Worm (Caenorhabditis elegans) whole organism, late embryonic: ENCODE measurements around the gene col-40.

ENCODE experiments used
- C08G9.2 ChIP-seq: sonication (generic microtip); optimal IDR thresholded peaks from 2 replicates; lab custom pipeline; 2016; ENCODE audit warnings: mild to moderate bottlenecking, missing genetic modification characterization, moderate library complexity, missing compliant biosample characterization
- F13H6.1 ChIP-seq: sonication (generic microtip); optimal IDR thresholded peaks from 2 replicates; lab custom pipeline; 2016; ENCODE audit warnings: missing genetic modification characterization, missing compliant biosample characterization
- K09A11.1 ChIP-seq: sonication (generic microtip); optimal IDR thresholded peaks from 2 replicates; lab custom pipeline; 2017; ENCODE audit warnings: antibody characterized with exemption, mild to moderate bottlenecking, missing genetic modification characterization, missing compliant biosample characterization; ENCODE audit not compliant: insufficient read depth
- Y22D7AL.16 ChIP-seq: sonication (generic microtip); optimal IDR thresholded peaks from 2 replicates; lab custom pipeline; 2016; ENCODE audit warnings: missing genetic modification characterization, missing compliant biosample characterization
- ahr-1 ChIP-seq: sonication (generic microtip); optimal IDR thresholded peaks from 2 replicates; lab custom pipeline; 2016; ENCODE audit warnings: missing genetic modification characterization, missing compliant biosample characterization
- ama-1 ChIP-seq: fragments of 150-350 bp; optimal IDR thresholded peaks from 2 replicates; lab custom pipeline; 2014
- ceh-18 ChIP-seq: sonication (generic microtip); optimal IDR thresholded peaks from 2 replicates; lab custom pipeline; 2016; ENCODE audit warnings: missing genetic modification characterization, missing compliant biosample characterization
- ceh-2 ChIP-seq: sonication (generic microtip); optimal IDR thresholded peaks from 2 replicates; lab custom pipeline; 2016; ENCODE audit warnings: missing genotype, missing genetic modification characterization, missing compliant biosample characterization
- ceh-22 ChIP-seq: sonication (generic microtip); optimal IDR thresholded peaks from 2 replicates; lab custom pipeline; 2017; ENCODE audit warnings: missing biosample characterization, missing genetic modification characterization
- ceh-34 ChIP-seq: sonication (generic microtip); optimal IDR thresholded peaks from 2 replicates; lab custom pipeline; 2016; ENCODE audit warnings: mild to moderate bottlenecking, missing genetic modification characterization, missing compliant biosample characterization
- ceh-45 ChIP-seq: fragments of 200-800 bp; sonication (Bioruptor generic); IDR thresholded peaks from 2 replicates; pipeline ENCODE4 v1.3.6; 2022; ENCODE audit warnings: missing genetic modification reagents, missing genetic modification characterization, missing compliant biosample characterization
- ceh-48 ChIP-seq: sonication (generic microtip); optimal IDR thresholded peaks from 2 replicates; lab custom pipeline; 2016; ENCODE audit warnings: missing genetic modification characterization, inconsistent platforms, missing compliant biosample characterization
- ceh-9 ChIP-seq: sonication (generic microtip); optimal IDR thresholded peaks from 2 replicates; lab custom pipeline; 2016; ENCODE audit warnings: mild to moderate bottlenecking, missing genetic modification characterization, inconsistent platforms, missing compliant biosample characterization
- elt-4 ChIP-seq: sonication (generic microtip); optimal IDR thresholded peaks from 2 replicates; lab custom pipeline; 2016; ENCODE audit warnings: missing genetic modification characterization, missing compliant biosample characterization
- ets-4 ChIP-seq: sonication (generic microtip); optimal IDR thresholded peaks from 2 replicates; lab custom pipeline; 2016; ENCODE audit warnings: missing genetic modification characterization, missing compliant biosample characterization
- eyg-1 ChIP-seq: sonication (generic microtip); optimal IDR thresholded peaks from 2 replicates; lab custom pipeline; 2016; ENCODE audit warnings: missing genotype, missing genetic modification characterization, missing compliant biosample characterization
- fkh-6 ChIP-seq: sonication (generic microtip); optimal IDR thresholded peaks from 2 replicates; lab custom pipeline; 2016; ENCODE audit warnings: missing genetic modification characterization, missing compliant biosample characterization
- hlh-15 ChIP-seq: sonication (generic microtip); optimal IDR thresholded peaks from 2 replicates; lab custom pipeline; 2016; ENCODE audit warnings: missing genetic modification characterization, missing compliant biosample characterization
- hlh-6 ChIP-seq: sonication (generic microtip); optimal IDR thresholded peaks from 2 replicates; lab custom pipeline; 2016; ENCODE audit warnings: missing genotype, missing genetic modification characterization, missing compliant biosample characterization
- hlh-8 ChIP-seq: sonication (generic microtip); optimal IDR thresholded peaks from 2 replicates; lab custom pipeline; 2016; ENCODE audit warnings: missing genotype, missing genetic modification characterization, missing compliant biosample characterization
- lim-6 ChIP-seq: sonication (generic microtip); optimal IDR thresholded peaks from 2 replicates; lab custom pipeline; 2016; ENCODE audit warnings: missing genetic modification characterization, missing compliant biosample characterization
- lin-11 ChIP-seq: fragments of 200-800 bp; sonication (Bioruptor generic); optimal IDR thresholded peaks from 2 replicates; lab custom pipeline; 2018; ENCODE audit warnings: mild to moderate bottlenecking, missing genetic modification characterization, missing compliant biosample characterization
- madf-2 ChIP-seq: sonication (generic microtip); optimal IDR thresholded peaks from 2 replicates; lab custom pipeline; 2017; ENCODE audit warnings: missing genetic modification characterization, missing compliant biosample characterization
- nfya-1 ChIP-seq: sonication (generic microtip); optimal IDR thresholded peaks from 2 replicates; lab custom pipeline; 2017; ENCODE audit warnings: missing genetic modification characterization, mild to moderate bottlenecking, missing compliant biosample characterization, antibody characterized with exemption, moderate library complexity
- nhr-232 ChIP-seq: sonication (generic microtip); optimal IDR thresholded peaks from 2 replicates; lab custom pipeline; 2016; ENCODE audit warnings: missing genetic modification characterization, missing compliant biosample characterization
- pat-9 ChIP-seq: fragments of 200-800 bp; sonication (Bioruptor generic); optimal IDR thresholded peaks from 2 replicates; lab custom pipeline; 2018; ENCODE audit warnings: mild to moderate bottlenecking, missing genetic modification characterization, moderate library complexity, missing compliant biosample characterization
- pha-2 ChIP-seq: sonication (generic microtip); optimal IDR thresholded peaks from 2 replicates; lab custom pipeline; 2017; ENCODE audit warnings: mild to moderate bottlenecking, missing genetic modification characterization, missing compliant biosample characterization
- pqm-1 ChIP-seq: sonication (generic microtip); optimal IDR thresholded peaks from 2 replicates; lab custom pipeline; 2016; ENCODE audit warnings: missing genetic modification characterization, missing compliant biosample characterization
- pros-1 ChIP-seq: fragments of 150-350 bp; optimal IDR thresholded peaks from 2 replicates; lab custom pipeline; 2014; ENCODE audit warnings: missing biosample characterization, missing genetic modification reagents, missing genetic modification characterization
- ref-2 ChIP-seq: sonication (generic microtip); optimal IDR thresholded peaks from 2 replicates; lab custom pipeline; 2016; ENCODE audit warnings: missing genetic modification characterization, missing compliant biosample characterization
- rnt-1 ChIP-seq: sonication (generic microtip); optimal IDR thresholded peaks from 2 replicates; lab custom pipeline; 2016; ENCODE audit warnings: missing genetic modification characterization, missing compliant biosample characterization
- sdc-2 ChIP-seq: sonication (generic microtip); optimal IDR thresholded peaks from 2 replicates; lab custom pipeline; 2016; ENCODE audit warnings: missing genotype, missing genetic modification characterization, missing compliant biosample characterization
- tbx-2 ChIP-seq: sonication (generic microtip); optimal IDR thresholded peaks from 2 replicates; lab custom pipeline; 2016; ENCODE audit warnings: missing genetic modification characterization, missing compliant biosample characterization
- tbx-7 ChIP-seq: sonication (generic microtip); optimal IDR thresholded peaks from 2 replicates; lab custom pipeline; 2016; ENCODE audit warnings: missing genotype, missing genetic modification characterization, missing compliant biosample characterization
- unc-3 ChIP-seq, 2 experiments: fragments of 200-800 bp in 1 of 2; sonication (Bioruptor generic) in 1 of 2; sonication (generic microtip) in 1 of 2; conservative IDR thresholded peaks in 1 of 2; optimal IDR thresholded peaks in 1 of 2; 2 replicates each; pipeline versions ENCODE4 v1.3.6 to Lab custom; 2016 to 2022; ENCODE audit warnings: missing compliant biosample characterization in 2 of 2, missing genetic modification characterization in 2 of 2, missing genetic modification reagents in 1 of 2
- unc-55 ChIP-seq: sonication (generic microtip); optimal IDR thresholded peaks from 2 replicates; lab custom pipeline; 2017; ENCODE audit warnings: missing biosample characterization, missing genetic modification reagents, missing genetic modification characterization
- ztf-16 ChIP-seq: sonication (generic microtip); optimal IDR thresholded peaks from 2 replicates; lab custom pipeline; 2017; ENCODE audit warnings: missing genetic modification characterization, missing compliant biosample characterization

The col-40 gene

ce11 chrII:1085546-1085945 is 21.2 kb downstream of the col-40 start:
- TF ChIP-seq Y22D7AL.16 (tag; lab: Kevin White, UChicago) (no peak), ceh-9 (tag; lab: Kevin White, UChicago) (no peak), ama-1 (no peak), rnt-1 (tag; lab: Kevin White, UChicago) (no peak), sdc-2 (no peak), pha-2 (tag; lab: Kevin White, UChicago) (no peak), ahr-1 (no peak), ceh-45 (GFP tag; lab: Robert Waterston, UW) (no peak), pqm-1 (no peak), nhr-232 (tag; lab: Kevin White, UChicago) (no peak), madf-2 (no peak), hlh-15 (no peak), K09A11.1 (tag; lab: Kevin White, UChicago) (no peak), ref-2 (no peak), lim-6 (tag; lab: Kevin White, UChicago) (no peak), C08G9.2 (tag; lab: Kevin White, UChicago) (no peak), unc-3 (GFP tag; conservative IDR thresholded peaks at IDR 0.05; lab: Robert Waterston, UW) (no peak), unc-3 (tag; optimal IDR thresholded peaks at IDR 0.05; lab: Kevin White, UChicago) (no peak), eyg-1 (tag; lab: Kevin White, UChicago) (no peak), hlh-8 (tag; lab: Kevin White, UChicago) (no peak), elt-4 (no peak)

ce11 chrII:1084899-1085298 is 21.9 kb downstream of the col-40 start:
- TF ChIP-seq lim-6 (tag; lab: Kevin White, UChicago): no peak
- TF ChIP-seq unc-55 (GFP tag; lab: Kevin White, UChicago): peak; percentile 44
- TF ChIP-seq F13H6.1 (tag; lab: Kevin White, UChicago): peak; percentile 27
- peak; percentile 41 for TF ChIP-seq nfya-1 (tag; lab: Kevin White, UChicago)
- TF ChIP-seq Y22D7AL.16 (tag; lab: Kevin White, UChicago): no peak
- TF ChIP-seq hlh-6 (tag; lab: Kevin White, UChicago): no peak
- TF ChIP-seq tbx-2 (tag; lab: Kevin White, UChicago): peak; percentile 2
- TF ChIP-seq ceh-18 (tag; lab: Kevin White, UChicago): peak; percentile 8

- TF ChIP-seq ref-2 (no peak), rnt-1 (tag; lab: Kevin White, UChicago) (no peak), pros-1 (tag; lab: Kevin White, UChicago) (no peak), ceh-34 (tag; lab: Kevin White, UChicago) (no peak), nhr-232 (tag; lab: Kevin White, UChicago) (no peak), lin-11 (tag; lab: Kevin White, UChicago) (no peak), sdc-2 (no peak), unc-55 (GFP tag; lab: Kevin White, UChicago) (no peak), ceh-48 (tag; lab: Kevin White, UChicago) (no peak), ceh-18 (tag; lab: Kevin White, UChicago) (no peak), ceh-45 (GFP tag; lab: Robert Waterston, UW) (no peak), tbx-7 (no peak), ets-4 (no peak), ztf-16 (tag; lab: Kevin White, UChicago) (no peak), F13H6.1 (tag; lab: Kevin White, UChicago) (no peak), hlh-6 (tag; lab: Kevin White, UChicago) (no peak), pha-2 (tag; lab: Kevin White, UChicago) (no peak), pqm-1 (no peak), pat-9 (tag; lab: Kevin White, UChicago) (no peak), ceh-2 (no peak)
- TF ChIP-seq, all 69 proteins: peak for 0
Observed at ce11 chrII:1082859-1083258, 23.9 kb downstream of the col-40 start, which contains the start of gene K02E7.1. TSS of gene K02E7.1 (plus strand) at chrII:1083159.

ce11 chrII:1075424-1075823 is 31.3 kb downstream of the col-40 start, which contains the start of gene K02E7.11:
TSS of gene K02E7.11 (minus strand) at chrII:1075524.
- TF ChIP-seq ceh-18 (tag; lab: Kevin White, UChicago) (no peak), fkh-6 (no peak), ceh-2 (no peak), ceh-22 (no peak)
